Fruit fly (Drosophila melanogaster) whole organism, prepupa: ENCODE data around the gene CG44227.

Experiments used
- Blimp-1 ChIP-seq: fragments of 200-800 bp; sonication (Bioruptor generic); optimal IDR thresholded peaks from 3 replicates; lab custom pipeline; 2017; ENCODE audit warnings: missing biosample characterization, missing genetic modification characterization, mild to moderate bottlenecking, moderate library complexity, missing genetic modification reagents
- CG10631 ChIP-seq: fragments of 200-800 bp; sonication (Bioruptor generic); optimal IDR thresholded peaks from 2 replicates; lab custom pipeline; 2016; ENCODE audit warnings: missing biosample characterization, missing genetic modification characterization
- CG11294 ChIP-seq: fragments of 200-800 bp; sonication (Bioruptor generic); IDR thresholded peaks from 2 replicates; pipeline ENCODE4 v1.3.6; 2022; ENCODE audit warnings: missing biosample characterization, missing genetic modification characterization
- CG11762 ChIP-seq: fragments of 200-800 bp; sonication (Bioruptor generic); optimal IDR thresholded peaks from 3 replicates; lab custom pipeline; 2016; ENCODE audit warnings: missing biosample characterization, missing genetic modification characterization; ENCODE audit not compliant: insufficient read depth
- CG11902 ChIP-seq: fragments of 200-800 bp; sonication (Bioruptor generic); optimal IDR thresholded peaks from 3 replicates; lab custom pipeline; 2016; ENCODE audit warnings: missing biosample characterization, missing genetic modification characterization
- CG15336 ChIP-seq: fragments of 200-800 bp; sonication (Bioruptor generic); IDR thresholded peaks from 2 replicates; pipeline ENCODE4 v1.3.6; 2022; ENCODE audit warnings: missing biosample characterization, missing genetic modification characterization
- CG1621 ChIP-seq: fragments of 200-800 bp; sonication (Bioruptor generic); optimal IDR thresholded peaks from 3 replicates; lab custom pipeline; 2018; ENCODE audit warnings: missing biosample characterization, mild to moderate bottlenecking, missing genetic modification characterization
- CG3032 ChIP-seq: fragments of 200-800 bp; optimal IDR thresholded peaks from 2 replicates; lab custom pipeline; 2019; ENCODE audit warnings: missing biosample characterization, mild to moderate bottlenecking, missing genetic modification characterization, moderate library complexity
- CG31627 ChIP-seq: fragments of 200-800 bp; sonication (Bioruptor generic); optimal IDR thresholded peaks from 3 replicates; lab custom pipeline; 2016; ENCODE audit warnings: missing biosample characterization, missing genetic modification characterization
- CG3919 ChIP-seq: fragments of 200-800 bp; sonication (Bioruptor generic); optimal IDR thresholded peaks from 3 replicates; lab custom pipeline; 2016; ENCODE audit warnings: missing biosample characterization, missing genetic modification characterization
- CG4318 ChIP-seq: fragments of 200-800 bp; sonication (Bioruptor generic); optimal IDR thresholded peaks from 3 replicates; lab custom pipeline; 2017; ENCODE audit warnings: missing biosample characterization, mild to moderate bottlenecking, missing genetic modification characterization
- CG6163 ChIP-seq: fragments of 200-800 bp; sonication (Bioruptor generic); IDR thresholded peaks from 3 replicates; pipeline ENCODE4 v1.3.6; 2022; ENCODE audit warnings: missing biosample characterization, missing genetic modification characterization
- CG6276 ChIP-seq: fragments of 200-800 bp; sonication (Bioruptor generic); optimal IDR thresholded peaks from 2 replicates; lab custom pipeline; 2017; ENCODE audit warnings: missing biosample characterization, mild to moderate bottlenecking, missing genetic modification characterization
- CG6808 ChIP-seq: fragments of 200-800 bp; sonication (Bioruptor generic); optimal IDR thresholded peaks from 3 replicates; lab custom pipeline; 2017; ENCODE audit warnings: missing biosample characterization, missing genetic modification characterization, mild to moderate bottlenecking, moderate library complexity, missing genetic modification reagents
- CG6854 ChIP-seq: fragments of 200-800 bp; sonication (Bioruptor generic); optimal IDR thresholded peaks from 2 replicates; lab custom pipeline; 2017; ENCODE audit warnings: missing biosample characterization, mild to moderate bottlenecking, missing genetic modification characterization
- CG7368 ChIP-seq: fragments of 200-800 bp; sonication (Bioruptor generic); optimal IDR thresholded peaks from 3 replicates; lab custom pipeline; 2016; ENCODE audit warnings: missing biosample characterization, missing genetic modification characterization
- CG8632 ChIP-seq: fragments of 200-800 bp; sonication (Bioruptor generic); optimal IDR thresholded peaks from 3 replicates; lab custom pipeline; 2016; ENCODE audit warnings: missing biosample characterization, missing genetic modification characterization
- Eip75B ChIP-seq: fragments of 200-800 bp; sonication (Bioruptor generic); optimal IDR thresholded peaks from 3 replicates; lab custom pipeline; 2016; ENCODE audit warnings: missing biosample characterization, missing genetic modification characterization
- Eip78C ChIP-seq: fragments of 200-800 bp; sonication (Bioruptor generic); peaks from one replicate; lab custom pipeline; 2016; ENCODE audit warnings: missing biosample characterization, missing genetic modification characterization
- Eip93F ChIP-seq: fragments of 200-800 bp; sonication (Bioruptor generic); optimal IDR thresholded peaks from 2 replicates; lab custom pipeline; 2016; ENCODE audit warnings: missing biosample characterization, mild to moderate bottlenecking, missing genetic modification characterization
- Ets21C ChIP-seq: fragments of 200-800 bp; sonication (Bioruptor generic); optimal IDR thresholded peaks from 3 replicates; lab custom pipeline; 2016; ENCODE audit warnings: missing biosample characterization, missing genetic modification characterization
- Ets96B ChIP-seq: fragments of 200-800 bp; optimal IDR thresholded peaks from 2 replicates; lab custom pipeline; 2019; ENCODE audit warnings: missing biosample characterization, mild to moderate bottlenecking, missing genetic modification characterization, moderate library complexity
- Gug ChIP-seq: fragments of 200-800 bp; sonication (Bioruptor generic); IDR thresholded peaks from 2 replicates; pipeline ENCODE4 v1.3.6; 2022; ENCODE audit warnings: missing biosample characterization, missing genetic modification characterization
- Hr38 ChIP-seq: sonication (Bioruptor generic); optimal IDR thresholded peaks from 2 replicates; lab custom pipeline; 2016; ENCODE audit warnings: missing biosample characterization, missing genetic modification characterization
- Hr4 ChIP-seq: fragments of 200-800 bp; sonication (Bioruptor generic); optimal IDR thresholded peaks from 3 replicates; lab custom pipeline; 2016; ENCODE audit warnings: missing biosample characterization, missing genetic modification characterization
- Lpt ChIP-seq: fragments of 200-800 bp; sonication (Bioruptor generic); optimal IDR thresholded peaks from 3 replicates; lab custom pipeline; 2016; ENCODE audit warnings: missing biosample characterization, missing genetic modification characterization
- Met ChIP-seq: fragments of 200-800 bp; sonication (Bioruptor generic); optimal IDR thresholded peaks from 3 replicates; lab custom pipeline; 2016; ENCODE audit warnings: missing biosample characterization, missing genetic modification characterization
- OdsH ChIP-seq: fragments of 200-800 bp; sonication (Bioruptor generic); optimal IDR thresholded peaks from 3 replicates; lab custom pipeline; 2016; ENCODE audit warnings: missing biosample characterization, missing genetic modification characterization
- Smox ChIP-seq: fragments of 200-800 bp; sonication (Bioruptor generic); optimal IDR thresholded peaks from 3 replicates; lab custom pipeline; 2016; ENCODE audit warnings: missing biosample characterization, missing genetic modification characterization
- Sox102F ChIP-seq: fragments of 200-800 bp; sonication (Bioruptor generic); optimal IDR thresholded peaks from 2 replicates; lab custom pipeline; 2016; ENCODE audit warnings: missing biosample characterization, mild to moderate bottlenecking, missing genetic modification characterization
- Sox14 ChIP-seq: fragments of 200-800 bp; sonication (Bioruptor generic); optimal IDR thresholded peaks from 3 replicates; lab custom pipeline; 2016; ENCODE audit warnings: missing biosample characterization, missing genetic modification characterization
- Sox15 ChIP-seq: fragments of 200-800 bp; sonication (Bioruptor generic); optimal IDR thresholded peaks from 3 replicates; lab custom pipeline; 2016; ENCODE audit warnings: missing biosample characterization, missing genetic modification characterization
- achi ChIP-seq: fragments of 200-800 bp; sonication (Bioruptor generic); optimal IDR thresholded peaks from 3 replicates; lab custom pipeline; 2016; ENCODE audit warnings: missing biosample characterization, missing genetic modification characterization
- acj6 ChIP-seq: fragments of 200-800 bp; sonication (Bioruptor generic); optimal IDR thresholded peaks from 3 replicates; lab custom pipeline; 2016; ENCODE audit warnings: missing biosample characterization, missing genetic modification characterization
- cyc ChIP-seq: fragments of 200-800 bp; sonication (Bioruptor generic); optimal IDR thresholded peaks from 3 replicates; lab custom pipeline; 2016; ENCODE audit warnings: missing biosample characterization, missing genetic modification characterization
- eg ChIP-seq: fragments of 200-800 bp; sonication (Bioruptor generic); IDR thresholded peaks from 3 replicates; pipeline ENCODE4 v1.3.6; 2022; ENCODE audit warnings: missing biosample characterization, missing genetic modification characterization
- esn ChIP-seq: fragments of 200-800 bp; sonication (Bioruptor generic); optimal IDR thresholded peaks from 2 replicates; lab custom pipeline; 2016; ENCODE audit warnings: missing biosample characterization, mild to moderate bottlenecking, missing genetic modification characterization, moderate library complexity
- fd59A ChIP-seq: fragments of 200-800 bp; sonication (Bioruptor generic); optimal IDR thresholded peaks from 2 replicates; lab custom pipeline; 2017; ENCODE audit warnings: missing biosample characterization, mild to moderate bottlenecking, missing genetic modification characterization, missing genetic modification reagents
- lz ChIP-seq: fragments of 200-800 bp; sonication (Bioruptor generic); optimal IDR thresholded peaks from 3 replicates; lab custom pipeline; 2016; ENCODE audit warnings: missing biosample characterization, missing genetic modification characterization
- net ChIP-seq: fragments of 200-800 bp; sonication (Bioruptor generic); optimal IDR thresholded peaks from 3 replicates; lab custom pipeline; 2016; ENCODE audit warnings: missing biosample characterization, missing genetic modification characterization
- pdm3 ChIP-seq: fragments of 200-800 bp; sonication (Bioruptor generic); optimal IDR thresholded peaks from 3 replicates; lab custom pipeline; 2016; ENCODE audit warnings: missing biosample characterization, missing genetic modification characterization
- ss ChIP-seq, 2 experiments: fragments of 200-800 bp; sonication (Bioruptor generic); optimal IDR thresholded peaks; 2 replicates in 1 of 2; 3 replicates in 1 of 2; lab custom pipeline; 2017 to 2018; ENCODE audit warnings: mild to moderate bottlenecking in 2 of 2, missing biosample characterization in 2 of 2, missing genetic modification characterization in 2 of 2, moderate library complexity in 1 of 2
- svp ChIP-seq: fragments of 200-800 bp; sonication (Bioruptor generic); peaks from one replicate; lab custom pipeline; 2016; ENCODE audit warnings: missing biosample characterization, missing genetic modification characterization
- topi ChIP-seq: fragments of 200-800 bp; sonication (Bioruptor generic); optimal IDR thresholded peaks from 3 replicates; lab custom pipeline; 2016; ENCODE audit warnings: missing biosample characterization, missing genetic modification characterization

Gene CG44227

dm6 chr3R:8663668-8664283, 21.2 kb downstream of the CG44227 start, which contains the start of gene CG8032 (continued):
- TF ChIP-seq lz (GFP tag; lab: Kevin White, UChicago) (peak; percentile 62), CG6276 (GFP tag; lab: Kevin White, UChicago) (no peak), svp (GFP tag; lab: Kevin White, UChicago) (peak; percentile 93), Smox (GFP tag; lab: Kevin White, UChicago) (peak; percentile 56), Ets21C (peak; percentile 30), Lpt (GFP tag; lab: Kevin White, UChicago) (no peak), topi (GFP tag; lab: Kevin White, UChicago) (peak; percentile 39), CG11762 (GFP tag; lab: Kevin White, UChicago) (no peak), Met (GFP tag; lab: Kevin White, UChicago) (peak; percentile 50), Eip93F (GFP tag; lab: Kevin White, UChicago) (no peak), pdm3 (GFP tag; lab: Kevin White, UChicago) (peak; percentile 61), OdsH (GFP tag; lab: Kevin White, UChicago) (peak; percentile 43), Eip75B (GFP tag; lab: Kevin White, UChicago) (peak; percentile 63), esn (GFP tag; lab: Kevin White, UChicago) (peak; percentile 59), Sox102F (GFP tag; lab: Kevin White, UChicago) (peak; percentile 61), net (GFP tag; lab: Kevin White, UChicago) (no peak), CG15336 (GFP tag; lab: Robert Waterston, UW) (0 out of 2 replicates have a peak, but pooled peaks have one; percentile 12), Gug (GFP tag; lab: Robert Waterston, UW) (no peak), CG1621 (tag; lab: Kevin White, UChicago) (no peak), ss (GFP tag; optimal IDR thresholded peaks at IDR 0.05; lab: Kevin White, UChicago) (peak in 1 of 2 experiments; percentile 26), CG10631 (GFP tag; lab: Kevin White, UChicago) (peak; percentile 58), Hr4 (GFP tag; lab: Kevin White, UChicago) (peak; percentile 54), cyc (peak; percentile 36), CG11902 (no peak)

- TF ChIP-seq lz (GFP tag; lab: Kevin White, UChicago) (no peak), CG8632 (GFP tag; lab: Kevin White, UChicago) (no peak), fd59A (GFP tag; lab: Kevin White, UChicago) (no peak), Lpt (GFP tag; lab: Kevin White, UChicago) (no peak), Blimp-1 (GFP tag; lab: Kevin White, UChicago) (no peak), CG7368 (GFP tag; lab: Kevin White, UChicago) (no peak), CG4318 (GFP tag; lab: Kevin White, UChicago) (no peak), Ets21C (no peak), achi (GFP tag; lab: Kevin White, UChicago) (no peak)
These were observed 24.3 kb downstream of the CG44227 start, which contains the start of gene bel for dm6 chr3R:8660661-8661060. TSS of gene bel (minus strand) at chr3R:8660761.

- TF ChIP-seq achi (GFP tag; lab: Kevin White, UChicago) (peak; percentile 51), Met (GFP tag; lab: Kevin White, UChicago) (no peak), lz (GFP tag; lab: Kevin White, UChicago) (peak; percentile 34), CG31627 (GFP tag; lab: Kevin White, UChicago) (peak; percentile 7), CG11294 (GFP tag; lab: Robert Waterston, UW) (no peak), Hr4 (GFP tag; lab: Kevin White, UChicago) (no peak), acj6 (GFP tag; lab: Kevin White, UChicago) (no peak), Ets96B (no peak), svp (GFP tag; lab: Kevin White, UChicago) (peak; percentile 69), CG6808 (GFP tag; lab: Kevin White, UChicago) (peak; percentile 24), CG11762 (GFP tag; lab: Kevin White, UChicago) (no peak), Sox14 (GFP tag; lab: Kevin White, UChicago) (peak; percentile 79), CG3032 (tag; lab: Kevin White, UChicago) (peak; percentile 29), Gug (GFP tag; lab: Robert Waterston, UW) (no peak), Smox (GFP tag; lab: Kevin White, UChicago) (peak; percentile 20), Eip78C (GFP tag; lab: Kevin White, UChicago) (peak; percentile 29), pdm3 (GFP tag; lab: Kevin White, UChicago) (no peak), CG6163 (GFP tag; lab: Robert Waterston, UW) (peak; percentile 52), CG6854 (peak; percentile 27), eg (GFP tag; lab: Robert Waterston, UW) (0 out of 3 replicates have a peak, but pooled peaks have one; percentile 31), Hr38 (no peak), CG7368 (GFP tag; lab: Kevin White, UChicago) (peak; percentile 9), CG3919 (GFP tag; lab: Kevin White, UChicago) (peak; percentile 36), Lpt (GFP tag; lab: Kevin White, UChicago) (no peak), topi (GFP tag; lab: Kevin White, UChicago) (no peak), Sox15 (GFP tag; lab: Kevin White, UChicago) (no peak)
These were observed 24.9 kb downstream of the CG44227 start for dm6 chr3R:8659907-8660660.
